Fruit fly (Drosophila melanogaster) whole organism, embryonic: ENCODE measurements around the gene CG6006.

Experiments
- Asciz ChIP-seq: fragments of 200-800 bp; sonication (Bioruptor generic); optimal IDR thresholded peaks from 2 replicates; lab custom pipeline; 2017; ENCODE audit warnings: missing biosample characterization, mild to moderate bottlenecking, missing genetic modification characterization, missing genetic modification reagents
- B-H2 ChIP-seq: fragments of 200-800 bp; sonication (Bioruptor generic); optimal IDR thresholded peaks from 2 replicates; lab custom pipeline; 2018; ENCODE audit warnings: missing biosample characterization, mild to moderate bottlenecking, missing genetic modification characterization
- C15 ChIP-seq: fragments of 200-800 bp; sonication (Bioruptor generic); IDR thresholded peaks from 3 replicates; pipeline ENCODE4 v1.3.6; 2022; ENCODE audit warnings: missing biosample characterization, missing genetic modification characterization
- CG11085 ChIP-seq: fragments of 200-800 bp; sonication (Bioruptor generic); IDR thresholded peaks from 2 replicates; pipeline ENCODE4 v1.3.6; 2022; ENCODE audit warnings: missing biosample characterization, missing genetic modification characterization
- CG12071 ChIP-seq: fragments of 200-800 bp; sonication (Bioruptor generic); optimal IDR thresholded peaks from 3 replicates; lab custom pipeline; 2018; ENCODE audit warnings: missing biosample characterization, mild to moderate bottlenecking, missing genetic modification characterization
- CG12219 ChIP-seq: fragments of 200-800 bp; sonication (Bioruptor generic); optimal IDR thresholded peaks from 3 replicates; lab custom pipeline; 2018; ENCODE audit warnings: missing biosample characterization, mild to moderate bottlenecking, missing genetic modification characterization
- CG12744 ChIP-seq: fragments of 200-800 bp; sonication (Bioruptor generic); optimal IDR thresholded peaks from 2 replicates; lab custom pipeline; 2016; ENCODE audit warnings: missing biosample characterization, missing genetic modification characterization
- CG13296 ChIP-seq: fragments of 200-800 bp; sonication (Bioruptor generic); optimal IDR thresholded peaks from 3 replicates; lab custom pipeline; 2018; ENCODE audit warnings: missing biosample characterization, mild to moderate bottlenecking, missing genetic modification characterization
- CG1603 ChIP-seq: fragments of 200-800 bp; sonication (Bioruptor generic); optimal IDR thresholded peaks from 2 replicates; lab custom pipeline; 2019; ENCODE audit warnings: missing biosample characterization, mild to moderate bottlenecking, missing genetic modification characterization, moderate library complexity
- CG17612 ChIP-seq: fragments of 200-800 bp; sonication (Bioruptor generic); IDR thresholded peaks from 2 replicates; pipeline ENCODE4 v1.3.6; 2022; ENCODE audit warnings: missing biosample characterization, missing genetic modification characterization
- CG2120 ChIP-seq: fragments of 200-800 bp; sonication (Bioruptor generic); optimal IDR thresholded peaks from 3 replicates; lab custom pipeline; 2016; ENCODE audit warnings: missing biosample characterization, missing genetic modification characterization
- CG2202 ChIP-seq: fragments of 200-800 bp; sonication (Bioruptor generic); optimal IDR thresholded peaks from 2 replicates; lab custom pipeline; 2018; ENCODE audit warnings: missing biosample characterization, mild to moderate bottlenecking, missing genetic modification characterization
- CG2678 ChIP-seq: fragments of 200-800 bp; sonication (Bioruptor generic); optimal IDR thresholded peaks from 3 replicates; lab custom pipeline; 2019; ENCODE audit warnings: missing biosample characterization, mild to moderate bottlenecking, missing genetic modification characterization, moderate library complexity
- CG3847 ChIP-seq: fragments of 200-800 bp; sonication (Bioruptor generic); IDR thresholded peaks from 2 replicates; pipeline ENCODE4 v1.3.6; 2022; ENCODE audit warnings: missing biosample characterization, missing genetic modification characterization
- CG6254 ChIP-seq: fragments of 200-800 bp; sonication (Bioruptor generic); optimal IDR thresholded peaks from 3 replicates; lab custom pipeline; 2017; ENCODE audit warnings: mild to moderate bottlenecking, missing biosample characterization, missing genetic modification reagents, missing genetic modification characterization
- CG9609 ChIP-seq: fragments of 200-800 bp; sonication (Bioruptor generic); optimal IDR thresholded peaks from 3 replicates; lab custom pipeline; 2016; ENCODE audit warnings: missing biosample characterization, missing genetic modification characterization
- CG9876 ChIP-seq: fragments of 200-800 bp; sonication (Bioruptor generic); optimal IDR thresholded peaks from 2 replicates; lab custom pipeline; 2016; ENCODE audit warnings: missing biosample characterization, missing genetic modification characterization
- Camta ChIP-seq: fragments of 200-800 bp; sonication (Bioruptor generic); optimal IDR thresholded peaks from 2 replicates; lab custom pipeline; 2016; ENCODE audit warnings: missing biosample characterization, missing genetic modification characterization
- Dref ChIP-seq: fragments of 200-800 bp; sonication (Bioruptor generic); IDR thresholded peaks from 2 replicates; pipeline ENCODE4 v1.3.6; 2022; ENCODE audit warnings: missing biosample characterization, missing genetic modification characterization
- Fer3 ChIP-seq: fragments of 200-800 bp; sonication (Bioruptor generic); optimal IDR thresholded peaks from 2 replicates; lab custom pipeline; 2018; ENCODE audit warnings: missing biosample characterization, mild to moderate bottlenecking, missing genetic modification characterization, moderate library complexity
- H15 ChIP-seq: fragments of 200-800 bp; sonication (Bioruptor generic); IDR thresholded peaks from 3 replicates; pipeline ENCODE4 v1.3.6; 2022; ENCODE audit warnings: missing biosample characterization, missing genetic modification characterization
- HLH3B ChIP-seq: fragments of 200-800 bp; sonication (Bioruptor generic); IDR thresholded peaks from 2 replicates; pipeline ENCODE4 v1.3.6; 2022; ENCODE audit warnings: missing biosample characterization, missing genetic modification characterization
- HLHmδ ChIP-seq: fragments of 200-800 bp; sonication (Bioruptor generic); optimal IDR thresholded peaks from 2 replicates; lab custom pipeline; 2018; ENCODE audit warnings: missing biosample characterization, mild to moderate bottlenecking, missing genetic modification characterization, moderate library complexity
- Hr39 ChIP-seq: fragments of >200 bp; optimal IDR thresholded peaks from 2 replicates; lab custom pipeline; 2017
- Kr ChIP-seq: fragments of 200-800 bp; sonication (Bioruptor generic); optimal IDR thresholded peaks from 2 replicates; lab custom pipeline; 2017; ENCODE audit warnings: missing biosample characterization, mild to moderate bottlenecking, missing genetic modification characterization
- Lhr ChIP-seq: fragments of 200-800 bp; sonication (Bioruptor generic); optimal IDR thresholded peaks from 3 replicates; lab custom pipeline; 2017; ENCODE audit warnings: mild to moderate bottlenecking, missing biosample characterization, missing genetic modification reagents, missing genetic modification characterization
- Myb ChIP-seq: fragments of 200-800 bp; sonication (Bioruptor generic); optimal IDR thresholded peaks from 2 replicates; lab custom pipeline; 2016; ENCODE audit warnings: missing biosample characterization, missing genetic modification characterization
- Pdp1 ChIP-seq, 2 experiments: fragments of 200-800 bp; sonication (Bioruptor generic); optimal IDR thresholded peaks; 3 replicates each; lab custom pipeline; 2016; ENCODE audit warnings: missing biosample characterization in 2 of 2, missing genetic modification characterization in 2 of 2, mild to moderate bottlenecking in 1 of 2, moderate library complexity in 1 of 2
- Sin3A ChIP-seq: fragments of >200 bp; optimal IDR thresholded peaks from 2 replicates; lab custom pipeline; 2018
- Taf1 ChIP-seq: fragments of 200-800 bp; sonication (Bioruptor generic); IDR thresholded peaks from 2 replicates; pipeline ENCODE4 v1.3.6; 2022; ENCODE audit warnings: missing biosample characterization, missing genetic modification characterization
- Trl ChIP-seq, 3 experiments: fragments of >200 bp in 2 of 3; fragments of 200-800 bp in 1 of 3; sonication (Bioruptor generic) in 1 of 3; optimal IDR thresholded peaks; 2 replicates in 1 of 3; 3 replicates in 2 of 3; lab custom pipeline; 2016 to 2017; ENCODE audit warnings: missing biosample characterization in 1 of 3, missing genetic modification characterization in 1 of 3
- Usf ChIP-seq: fragments of 200-800 bp; sonication (Bioruptor generic); optimal IDR thresholded peaks from 2 replicates; lab custom pipeline; 2017; ENCODE audit warnings: missing genotype, missing biosample characterization, missing genetic modification characterization
- bbx ChIP-seq: fragments of 200-800 bp; sonication (Bioruptor generic); IDR thresholded peaks from 2 replicates; pipeline ENCODE4 v1.3.6; 2022; ENCODE audit warnings: missing biosample characterization, missing genetic modification characterization; ENCODE audit not compliant: partially characterized antibody
- bcd ChIP-seq: fragments of 200-800 bp; sonication (Bioruptor generic); optimal IDR thresholded peaks from 2 replicates; lab custom pipeline; 2017; ENCODE audit warnings: missing biosample characterization, mild to moderate bottlenecking, missing genetic modification characterization
- danr ChIP-seq: fragments of 200-800 bp; sonication (Bioruptor generic); IDR thresholded peaks from 2 replicates; pipeline ENCODE4 v1.3.6; 2022; ENCODE audit warnings: missing biosample characterization, missing genetic modification characterization
- dimm ChIP-seq: fragments of 200-800 bp; sonication (Bioruptor generic); IDR thresholded peaks from 2 replicates; pipeline ENCODE4 v1.3.6; 2022; ENCODE audit warnings: missing biosample characterization, missing genetic modification characterization
- en ChIP-seq: fragments of 200-800 bp; sonication (Bioruptor generic); optimal IDR thresholded peaks from 2 replicates; lab custom pipeline; 2016; ENCODE audit warnings: missing biosample characterization, missing genetic modification characterization
- exex ChIP-seq: fragments of 200-800 bp; sonication (Bioruptor generic); optimal IDR thresholded peaks from 4 replicates; lab custom pipeline; 2018; ENCODE audit warnings: missing biosample characterization, mild to moderate bottlenecking, missing genetic modification characterization, moderate library complexity
- fd102C ChIP-seq: fragments of 200-800 bp; sonication (Bioruptor generic); optimal IDR thresholded peaks from 2 replicates; lab custom pipeline; 2018; ENCODE audit warnings: missing biosample characterization, mild to moderate bottlenecking, missing genetic modification characterization, moderate library complexity
- gro ChIP-seq: fragments of 200-800 bp; sonication (Bioruptor generic); optimal IDR thresholded peaks from 2 replicates; lab custom pipeline; 2016; ENCODE audit warnings: missing biosample characterization, missing genetic modification characterization
- hth ChIP-seq: fragments of >200 bp; optimal IDR thresholded peaks from 2 replicates; lab custom pipeline; 2017; ENCODE audit warnings: inconsistent platforms
- klu ChIP-seq: fragments of 200-800 bp; sonication (Bioruptor generic); IDR thresholded peaks from 2 replicates; pipeline ENCODE4 v1.3.6; 2022; ENCODE audit warnings: missing biosample characterization, missing genetic modification characterization
- mld ChIP-seq: fragments of 200-800 bp; sonication (Bioruptor generic); IDR thresholded peaks from 3 replicates; pipeline ENCODE4 v1.3.6; 2022; ENCODE audit warnings: missing biosample characterization, missing genetic modification characterization; ENCODE audit not compliant: partially characterized antibody
- onecut ChIP-seq: fragments of 200-800 bp; sonication (Bioruptor generic); IDR thresholded peaks from 2 replicates; pipeline ENCODE4 v1.3.6; 2022; ENCODE audit warnings: missing biosample characterization, missing genetic modification characterization
- pnt ChIP-seq: fragments of 200-800 bp; sonication (Bioruptor generic); optimal IDR thresholded peaks from 3 replicates; lab custom pipeline; 2016; ENCODE audit warnings: missing biosample characterization, missing genetic modification characterization
- salm ChIP-seq: fragments of 200-800 bp; sonication (Bioruptor generic); optimal IDR thresholded peaks from 2 replicates; lab custom pipeline; 2018; ENCODE audit warnings: missing biosample characterization, mild to moderate bottlenecking, missing genetic modification characterization
- slp2 ChIP-seq: fragments of 200-800 bp; sonication (Bioruptor generic); optimal IDR thresholded peaks from 2 replicates; lab custom pipeline; 2016; ENCODE audit warnings: missing biosample characterization, missing genetic modification characterization
- trem ChIP-seq: fragments of 200-800 bp; optimal IDR thresholded peaks from 3 replicates; lab custom pipeline; 2019; ENCODE audit warnings: missing biosample characterization, mild to moderate bottlenecking, missing genetic modification characterization, moderate library complexity
- usp ChIP-seq: fragments of >200 bp; optimal IDR thresholded peaks from 2 replicates; lab custom pipeline; 2017; ENCODE audit warnings: missing biosample characterization, missing genetic modification characterization
- zfh1 ChIP-seq: fragments of 200-800 bp; sonication (Bioruptor generic); IDR thresholded peaks from 3 replicates; pipeline ENCODE4 v1.3.6; 2022; ENCODE audit warnings: missing biosample characterization, missing genetic modification characterization

CG6006 gene

DNA sequence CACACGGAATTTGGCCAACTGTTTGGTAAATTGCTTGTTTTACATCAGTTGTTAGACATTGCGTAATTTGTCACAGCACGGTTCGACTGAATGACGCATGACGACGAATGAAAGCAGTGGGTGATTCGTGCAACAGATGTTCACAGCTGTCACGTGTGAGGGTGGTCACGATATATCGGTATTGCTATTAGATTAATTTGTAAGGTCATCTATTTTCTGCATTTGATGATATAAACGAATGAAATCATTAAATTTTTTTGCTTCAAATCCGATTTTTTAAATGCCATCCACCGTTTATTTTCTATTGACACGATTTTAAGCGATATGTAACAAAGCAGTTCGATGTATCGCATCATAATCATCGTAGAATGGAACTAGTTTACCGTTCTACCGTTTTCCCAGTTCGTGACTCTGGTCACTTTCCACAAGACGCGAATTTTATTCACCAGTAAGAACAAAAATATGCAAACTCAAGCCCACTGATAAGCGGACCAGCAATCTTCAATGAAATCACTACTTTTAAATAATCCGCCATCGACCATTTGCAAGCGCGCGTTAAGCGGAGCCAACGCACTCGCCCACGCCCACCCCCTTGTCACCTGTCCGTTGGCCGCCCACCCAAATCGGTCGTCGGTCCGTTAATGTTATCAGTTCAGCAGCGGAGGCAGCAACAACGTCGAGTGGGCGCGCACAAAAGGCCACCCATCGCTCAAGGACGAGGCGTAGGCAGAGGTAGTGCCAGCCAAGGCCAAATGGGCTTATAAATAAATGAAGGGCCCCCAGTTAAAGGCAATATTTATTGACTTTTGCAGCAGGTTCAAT lies 7.9 kb upstream of the CG6006 start, which contains the start of the genes Mic26-27 and CG5916 (continued):
- TF ChIP-seq en (GFP tag; lab: Kevin White, UChicago): peak; percentile 8
- TF ChIP-seq dimm: no peak
- peak; percentile 82 for TF ChIP-seq bcd
- TF ChIP-seq pnt: peak; percentile 83
- TF ChIP-seq zfh1 (GFP tag; lab: Robert Waterston, UW): peak; percentile 76; the same call in 2 of the 3 replicates
- TF ChIP-seq Fer3: peak; percentile 17
- peak; percentile 99 for TF ChIP-seq CG6254 (GFP tag; lab: Kevin White, UChicago)
- peak; percentile 89 for TF ChIP-seq CG2120
- TF ChIP-seq Sin3A: peak; percentile 99
- peak; percentile 83 for TF ChIP-seq onecut (GFP tag; lab: Robert Waterston, UW)
- TF ChIP-seq B-H2 (GFP tag; lab: Kevin White, UChicago): no peak
- TF ChIP-seq CG2202 (tag; lab: Kevin White, UChicago): no peak
- no peak for TF ChIP-seq Kr (GFP tag; lab: Kevin White, UChicago)
- peak; percentile 70 for TF ChIP-seq gro (GFP tag; lab: Kevin White, UChicago)
- no peak for TF ChIP-seq C15
- peak; percentile 96 for TF ChIP-seq CG9876 (GFP tag; lab: Kevin White, UChicago)
- no peak for TF ChIP-seq hth
- peak; percentile 85 for TF ChIP-seq Myb (GFP tag; lab: Kevin White, UChicago)
- TF ChIP-seq salm (tag; lab: Kevin White, UChicago): no peak
- peak; percentile 90 for TF ChIP-seq CG9609 (GFP tag; lab: Kevin White, UChicago)
- TF ChIP-seq CG17612 (GFP tag; lab: Robert Waterston, UW): no peak
- no peak for TF ChIP-seq fd102C (GFP tag; lab: Kevin White, UChicago)
- TF ChIP-seq bbx (GFP tag; lab: Robert Waterston, UW): peak; percentile 96
- TF ChIP-seq Usf (GFP tag; lab: Kevin White, UChicago): peak; percentile 91
- peak; percentile 95 for TF ChIP-seq mld
- no peak for TF ChIP-seq CG12071 (GFP tag; lab: Kevin White, UChicago)
- TF ChIP-seq usp (GFP tag; lab: Kevin White, UChicago): no peak
- no peak for TF ChIP-seq CG2678 (tag; lab: Kevin White, UChicago)
- TF ChIP-seq Lhr (GFP tag; lab: Kevin White, UChicago): peak; percentile 76
- peak; percentile 37; the same call in 1 of the 2 replicates for TF ChIP-seq Dref (GFP tag; lab: Robert Waterston, UW)
- TF ChIP-seq danr (GFP tag; lab: Robert Waterston, UW): peak; percentile 55; the same call in 1 of the 2 replicates
- TF ChIP-seq CG1603: peak; percentile 92
- TF ChIP-seq slp2 (GFP tag; lab: Kevin White, UChicago): peak; percentile 69
- 0 out of 2 replicates have a peak, but pooled peaks have one; percentile 14 for TF ChIP-seq CG11085 (GFP tag; lab: Robert Waterston, UW)
- peak; percentile 23 for TF ChIP-seq exex (tag; lab: Kevin White, UChicago)
- TF ChIP-seq HLH3B (GFP tag; lab: Robert Waterston, UW): peak; percentile 86
- TF ChIP-seq klu: peak; percentile 88
- TF ChIP-seq CG12744 (GFP tag; lab: Kevin White, UChicago): peak; percentile 62
- TF ChIP-seq H15 (GFP tag; lab: Robert Waterston, UW): peak; percentile 92
- peak; percentile 76 to 100 for TF ChIP-seq Pdp1 (GFP tag; optimal IDR thresholded peaks at IDR 0.05; lab: Kevin White, UChicago)
- TF ChIP-seq CG3847: peak; percentile 94
- TF ChIP-seq CG12219 (GFP tag; lab: Kevin White, UChicago): no peak
- TF ChIP-seq CG13296 (GFP tag; lab: Kevin White, UChicago): no peak
- TF ChIP-seq trem (tag; lab: Kevin White, UChicago): peak; percentile 80
- TF ChIP-seq Asciz (GFP tag; lab: Kevin White, UChicago): no peak
- peak; percentile 85 for TF ChIP-seq Camta (GFP tag; lab: Kevin White, UChicago)
- no peak for TF ChIP-seq Hr39 (lab: Kevin White, UChicago)
- TF ChIP-seq HLHmδ (GFP tag; lab: Kevin White, UChicago): no peak
- TF ChIP-seq Taf1 (GFP tag; lab: Robert Waterston, UW): peak; percentile 59
- TF ChIP-seq Trl (optimal IDR thresholded peaks at IDR 0.05; lab: Kevin White, UChicago): peak in 1 of 2 experiments; percentile 0
- peak; percentile 85 for TF ChIP-seq Trl (GFP tag; optimal IDR thresholded peaks at IDR 0.05; lab: Kevin White, UChicago)
